Worm (Caenorhabditis elegans) whole organism, L3 larva: ENCODE measurements around the gene F47B8.3.

ENCODE experiments used
- R02D3.7 ChIP-seq: fragments of 150-350 bp; optimal IDR thresholded peaks from 2 replicates; lab custom pipeline; 2014; ENCODE audit warnings: missing biosample characterization, missing genetic modification characterization
- ZK546.5 ChIP-seq: sonication (generic microtip); optimal IDR thresholded peaks from 2 replicates; lab custom pipeline; 2017; ENCODE audit warnings: missing biosample characterization, missing genetic modification characterization
- aly-2 ChIP-seq: fragments of 150-350 bp; optimal IDR thresholded peaks from 2 replicates; lab custom pipeline; 2014; ENCODE audit warnings: missing biosample characterization, missing genetic modification characterization
- ama-1 ChIP-seq: fragments of 150-350 bp; optimal IDR thresholded peaks from 2 replicates; lab custom pipeline; 2018
- ceh-16 ChIP-seq: sonication (generic microtip); optimal IDR thresholded peaks from 2 replicates; lab custom pipeline; 2017; ENCODE audit warnings: missing biosample characterization, missing genetic modification characterization
- ceh-28 ChIP-seq: fragments of 150-350 bp; optimal IDR thresholded peaks from 2 replicates; lab custom pipeline; 2014; ENCODE audit warnings: missing biosample characterization, missing genetic modification reagents, missing genetic modification characterization
- ceh-82 ChIP-seq: fragments of 150-350 bp; optimal IDR thresholded peaks from 2 replicates; lab custom pipeline; 2014; ENCODE audit warnings: missing biosample characterization, missing genetic modification characterization
- ceh-9 ChIP-seq: sonication (generic microtip); optimal IDR thresholded peaks from 2 replicates; lab custom pipeline; 2018; ENCODE audit warnings: missing biosample characterization, missing genetic modification characterization
- daf-12 ChIP-seq: fragments of 150-350 bp; optimal IDR thresholded peaks from 2 replicates; lab custom pipeline; 2014; ENCODE audit warnings: missing biosample characterization, missing genetic modification reagents, missing genetic modification characterization
- egl-27 ChIP-seq: sonication (generic microtip); optimal IDR thresholded peaks from 4 replicates; lab custom pipeline; 2017; ENCODE audit warnings: missing biosample characterization, missing genetic modification reagents, missing genetic modification characterization
- egl-5 ChIP-seq: fragments of 150-350 bp; optimal IDR thresholded peaks from 2 replicates; lab custom pipeline; 2017; ENCODE audit warnings: missing biosample characterization, missing genetic modification reagents, missing genetic modification characterization, inconsistent platforms
- elt-1 ChIP-seq: fragments of 150-350 bp; optimal IDR thresholded peaks from 2 replicates; lab custom pipeline; 2014; ENCODE audit warnings: missing biosample characterization, missing genetic modification characterization
- elt-2 ChIP-seq: sonication (generic microtip); optimal IDR thresholded peaks from 2 replicates; lab custom pipeline; 2016; ENCODE audit warnings: missing genetic modification reagents, mild to moderate bottlenecking, missing genetic modification characterization, missing compliant biosample characterization
- elt-3 ChIP-seq, 3 experiments: fragments of 150-350 bp in 1 of 3; sonication (generic microtip) in 2 of 3; optimal IDR thresholded peaks; 2 replicates in 2 of 3; 4 replicates in 1 of 3; lab custom pipeline; 2014 to 2017; ENCODE audit warnings: missing biosample characterization in 3 of 3, missing genetic modification characterization in 3 of 3
- eor-1 ChIP-seq, 2 experiments: fragments of 150-350 bp; optimal IDR thresholded peaks; 2 replicates each; lab custom pipeline; 2014 to 2018; ENCODE audit warnings: missing biosample characterization in 2 of 2, missing genetic modification characterization in 2 of 2
- fkh-10 ChIP-seq: sonication (generic microtip); optimal IDR thresholded peaks from 2 replicates; lab custom pipeline; 2017; ENCODE audit warnings: missing biosample characterization, missing genetic modification reagents, missing genetic modification characterization
- fkh-2 ChIP-seq: fragments of 150-350 bp; optimal IDR thresholded peaks from 2 replicates; lab custom pipeline; 2014; ENCODE audit warnings: missing biosample characterization, missing genetic modification reagents, missing genetic modification characterization
- fos-1 ChIP-seq: fragments of 150-350 bp; optimal IDR thresholded peaks from 2 replicates; lab custom pipeline; 2014; ENCODE audit warnings: missing biosample characterization, missing genetic modification characterization
- hmg-11 ChIP-seq: sonication (generic microtip); optimal IDR thresholded peaks from 2 replicates; lab custom pipeline; 2016; ENCODE audit warnings: missing genetic modification characterization, missing compliant biosample characterization
- jun-1 ChIP-seq: fragments of 150-350 bp; optimal IDR thresholded peaks from 2 replicates; lab custom pipeline; 2014; ENCODE audit warnings: missing biosample characterization, missing genetic modification reagents, missing genetic modification characterization
- lin-15B ChIP-seq: fragments of 150-350 bp; optimal IDR thresholded peaks from 2 replicates; lab custom pipeline; 2014; ENCODE audit warnings: missing biosample characterization, missing genetic modification characterization
- lin-39 ChIP-seq: fragments of 150-350 bp; optimal IDR thresholded peaks from 2 replicates; lab custom pipeline; 2018; ENCODE audit warnings: missing biosample characterization, missing genetic modification reagents, missing genetic modification characterization
- lsy-12 ChIP-seq: sonication (generic microtip); optimal IDR thresholded peaks from 2 replicates; lab custom pipeline; 2016; ENCODE audit warnings: mild to moderate bottlenecking, missing genetic modification characterization, missing compliant biosample characterization
- mdl-1 ChIP-seq: fragments of 150-350 bp; optimal IDR thresholded peaks from 2 replicates; lab custom pipeline; 2014; ENCODE audit warnings: missing biosample characterization, missing genetic modification characterization
- mml-1 ChIP-seq: fragments of 150-350 bp; sonication (generic microtip); optimal IDR thresholded peaks from 3 replicates; lab custom pipeline; 2014; ENCODE audit warnings: missing biosample characterization, missing genetic modification characterization
- nfya-1 ChIP-seq: sonication (generic microtip); optimal IDR thresholded peaks from 2 replicates; lab custom pipeline; 2017; ENCODE audit warnings: missing genetic modification characterization, mild to moderate bottlenecking, missing compliant biosample characterization, antibody characterized with exemption, moderate library complexity; ENCODE audit not compliant: insufficient read depth
- nhr-11 ChIP-seq: fragments of 150-350 bp; optimal IDR thresholded peaks from 2 replicates; lab custom pipeline; 2014; ENCODE audit warnings: missing biosample characterization, missing genetic modification characterization
- nhr-12 ChIP-seq: fragments of 150-350 bp; optimal IDR thresholded peaks from 2 replicates; lab custom pipeline; 2014; ENCODE audit warnings: missing biosample characterization, missing genetic modification characterization
- nhr-23 ChIP-seq: fragments of 150-350 bp; optimal IDR thresholded peaks from 2 replicates; lab custom pipeline; 2014; ENCODE audit warnings: missing biosample characterization, missing genetic modification reagents, missing genetic modification characterization
- nhr-237 ChIP-seq: fragments of 150-350 bp; optimal IDR thresholded peaks from 2 replicates; lab custom pipeline; 2014; ENCODE audit warnings: missing biosample characterization, missing genetic modification characterization
- nhr-25 ChIP-seq: sonication (generic microtip); optimal IDR thresholded peaks from 2 replicates; lab custom pipeline; 2017; ENCODE audit warnings: missing biosample characterization, missing genetic modification characterization
- nhr-28 ChIP-seq: fragments of 150-350 bp; optimal IDR thresholded peaks from 2 replicates; lab custom pipeline; 2014; ENCODE audit warnings: missing biosample characterization, missing genetic modification characterization
- nhr-43 ChIP-seq: sonication (generic microtip); optimal IDR thresholded peaks from 2 replicates; lab custom pipeline; 2016; ENCODE audit warnings: mild to moderate bottlenecking, missing genetic modification characterization, missing compliant biosample characterization; ENCODE audit not compliant: poor library complexity, severe bottlenecking
- nhr-67 ChIP-seq: fragments of 150-350 bp; optimal IDR thresholded peaks from 2 replicates; lab custom pipeline; 2014; ENCODE audit warnings: missing biosample characterization, missing genetic modification characterization
- nhr-76 ChIP-seq: fragments of 150-350 bp; sonication (generic microtip); optimal IDR thresholded peaks from 5 replicates; lab custom pipeline; 2014; ENCODE audit warnings: missing biosample characterization, missing genetic modification characterization
- nhr-77 ChIP-seq: fragments of 150-350 bp; optimal IDR thresholded peaks from 2 replicates; lab custom pipeline; 2014; ENCODE audit warnings: missing biosample characterization, missing genetic modification characterization
- pha-4 ChIP-seq: fragments of 150-350 bp; optimal IDR thresholded peaks from 2 replicates; lab custom pipeline; 2014; ENCODE audit warnings: missing biosample characterization, missing genetic modification reagents, missing genetic modification characterization
- pqm-1 ChIP-seq: fragments of 150-350 bp; optimal IDR thresholded peaks from 2 replicates; lab custom pipeline; 2017; ENCODE audit warnings: missing biosample characterization, missing genetic modification characterization, inconsistent platforms
- sea-2 ChIP-seq: fragments of 150-350 bp; sonication (generic microtip); optimal IDR thresholded peaks from 4 replicates; lab custom pipeline; 2014; ENCODE audit warnings: missing biosample characterization, missing genetic modification reagents, missing genetic modification characterization
- skn-1 ChIP-seq: fragments of 150-350 bp; optimal IDR thresholded peaks from 2 replicates; lab custom pipeline; 2014; ENCODE audit warnings: missing biosample characterization, missing genetic modification characterization
- snpc-4 ChIP-seq: fragments of 150-350 bp; optimal IDR thresholded peaks from 2 replicates; lab custom pipeline; 2014; ENCODE audit warnings: missing biosample characterization, missing genetic modification characterization
- tbx-2 ChIP-seq: sonication (generic microtip); optimal IDR thresholded peaks from 2 replicates; lab custom pipeline; 2016; ENCODE audit warnings: mild to moderate bottlenecking, missing genetic modification characterization, missing compliant biosample characterization
- unc-39 ChIP-seq: sonication (generic microtip); optimal IDR thresholded peaks from 4 replicates; lab custom pipeline; 2017; ENCODE audit warnings: missing biosample characterization, missing genetic modification characterization
- unc-62 ChIP-seq: fragments of 150-350 bp; sonication (generic microtip); optimal IDR thresholded peaks from 4 replicates; lab custom pipeline; 2014; ENCODE audit warnings: missing biosample characterization, missing genetic modification reagents, missing genetic modification characterization
- zag-1 ChIP-seq: fragments of 150-350 bp; optimal IDR thresholded peaks from 2 replicates; lab custom pipeline; 2014; ENCODE audit warnings: missing biosample characterization, missing genetic modification characterization
- ztf-11 ChIP-seq: fragments of 150-350 bp; optimal IDR thresholded peaks from 2 replicates; lab custom pipeline; 2014; ENCODE audit warnings: missing biosample characterization, missing genetic modification characterization
- ztf-4 ChIP-seq: fragments of 150-350 bp; optimal IDR thresholded peaks from 2 replicates; lab custom pipeline; 2014; ENCODE audit warnings: missing biosample characterization, missing genetic modification characterization

F47B8.3 gene

ce11 chrV:14364586-14365248, 41.9 kb upstream of the F47B8.3 start:
- TF ChIP-seq eor-1 (tag; optimal IDR thresholded peaks at IDR 0.05; lab: Kevin White, UChicago) (no peak), ZK546.5 (tag; lab: Kevin White, UChicago) (no peak), elt-1 (tag; lab: Kevin White, UChicago) (no peak), elt-2 (tag; lab: Kevin White, UChicago) (no peak), hmg-11 (peak; percentile 66), ama-1 (lab: Kevin White, UChicago) (peak; percentile 35), nhr-25 (tag; lab: Kevin White, UChicago) (peak; percentile 88), nhr-77 (tag; lab: Kevin White, UChicago) (no peak), nhr-23 (tag; lab: Kevin White, UChicago) (peak; percentile 14), daf-12 (tag; lab: Kevin White, UChicago) (no peak), nhr-11 (tag; lab: Kevin White, UChicago) (no peak), fkh-2 (no peak), lin-15B (tag; lab: Kevin White, UChicago) (no peak), ztf-11 (tag; lab: Kevin White, UChicago) (peak; percentile 33), nhr-43 (tag; lab: Kevin White, UChicago) (peak; percentile 46), pha-4 (tag; lab: Kevin White, UChicago) (no peak), egl-27 (tag; lab: Kevin White, UChicago) (no peak), lsy-12 (tag; lab: Kevin White, UChicago) (peak; percentile 29), zag-1 (tag; lab: Kevin White, UChicago) (no peak), mml-1 (tag; lab: Kevin White, UChicago) (no peak), sea-2 (no peak), nhr-28 (tag; lab: Kevin White, UChicago) (no peak), ztf-4 (no peak), unc-62 (GFP tag; lab: Kevin White, UChicago) (no peak), fkh-10 (no peak), snpc-4 (tag; lab: Kevin White, UChicago) (no peak), nhr-76 (tag; lab: Kevin White, UChicago) (no peak), mdl-1 (no peak), egl-5 (tag; lab: Kevin White, UChicago) (no peak), nhr-67 (tag; lab: Kevin White, UChicago) (no peak), skn-1 (tag; lab: Kevin White, UChicago) (no peak), ceh-16 (no peak), unc-39 (no peak), ceh-82 (tag; lab: Kevin White, UChicago) (no peak), tbx-2 (no peak), nhr-237 (tag; lab: Kevin White, UChicago) (no peak), lin-39 (tag; lab: Kevin White, UChicago) (peak; percentile 47), ceh-28 (no peak), elt-3 (tag; optimal IDR thresholded peaks at IDR 0.05; lab: Kevin White, UChicago) (no peak), aly-2 (tag; lab: Kevin White, UChicago) (no peak), nhr-12 (no peak), ceh-9 (no peak), fos-1 (tag; lab: Kevin White, UChicago) (no peak), pqm-1 (tag; lab: Kevin White, UChicago) (no peak), R02D3.7 (tag; lab: Kevin White, UChicago) (no peak), nfya-1 (tag; lab: Kevin White, UChicago) (peak; percentile 100), jun-1 (tag; lab: Kevin White, UChicago) (no peak)
